Fruit fly (Drosophila melanogaster) whole organism, prepupa: Measurements from ENCODE around the gene Polr3I.

Experiments
- CG10669 ChIP-seq: fragments of 200-800 bp; sonication (Bioruptor generic); optimal IDR thresholded peaks from 3 replicates; lab custom pipeline; 2018; ENCODE audit warnings: missing biosample characterization, mild to moderate bottlenecking, missing genetic modification characterization, moderate library complexity
- CG3032 ChIP-seq: fragments of 200-800 bp; optimal IDR thresholded peaks from 2 replicates; lab custom pipeline; 2019; ENCODE audit warnings: missing biosample characterization, mild to moderate bottlenecking, missing genetic modification characterization, moderate library complexity
- CG6163 ChIP-seq: fragments of 200-800 bp; sonication (Bioruptor generic); IDR thresholded peaks from 3 replicates; pipeline ENCODE4 v1.3.6; 2022; ENCODE audit warnings: missing biosample characterization, missing genetic modification characterization
- Hr39 ChIP-seq: fragments of 200-800 bp; sonication (Bioruptor generic); optimal IDR thresholded peaks from 2 replicates; lab custom pipeline; 2016; ENCODE audit warnings: missing biosample characterization, missing genetic modification characterization
- Hr4 ChIP-seq: fragments of 200-800 bp; sonication (Bioruptor generic); optimal IDR thresholded peaks from 3 replicates; lab custom pipeline; 2016; ENCODE audit warnings: missing biosample characterization, missing genetic modification characterization
- Met ChIP-seq: fragments of 200-800 bp; sonication (Bioruptor generic); optimal IDR thresholded peaks from 3 replicates; lab custom pipeline; 2016; ENCODE audit warnings: missing biosample characterization, missing genetic modification characterization
- Sox102F ChIP-seq: fragments of 200-800 bp; sonication (Bioruptor generic); optimal IDR thresholded peaks from 2 replicates; lab custom pipeline; 2016; ENCODE audit warnings: missing biosample characterization, mild to moderate bottlenecking, missing genetic modification characterization
- net ChIP-seq: fragments of 200-800 bp; sonication (Bioruptor generic); optimal IDR thresholded peaks from 3 replicates; lab custom pipeline; 2016; ENCODE audit warnings: missing biosample characterization, missing genetic modification characterization
- spab ChIP-seq: fragments of 200-800 bp; sonication (Bioruptor generic); optimal IDR thresholded peaks from 2 replicates; lab custom pipeline; 2017; ENCODE audit warnings: missing biosample characterization, mild to moderate bottlenecking, missing genetic modification characterization, missing genetic modification reagents

DNA sequence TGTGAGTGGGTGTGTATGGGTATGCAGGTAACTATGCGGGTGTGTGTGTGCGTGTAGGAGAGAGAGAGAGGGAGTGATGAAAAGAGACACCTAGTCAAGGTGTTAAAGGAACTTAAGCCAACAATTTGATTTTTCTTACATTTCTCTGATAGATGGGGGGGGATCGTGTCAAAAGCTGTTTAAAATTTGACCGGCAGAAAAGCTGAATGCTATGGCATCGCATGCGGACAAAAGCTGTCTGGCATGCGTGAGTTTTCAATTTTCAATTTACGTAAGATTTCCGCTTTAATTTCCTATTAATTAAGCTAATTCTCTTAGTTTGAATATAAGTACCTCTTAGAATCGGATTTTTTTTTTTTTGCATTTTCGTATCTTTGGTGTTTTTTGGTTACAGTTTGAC, 44.5 kb upstream of the Polr3I start:
- TF ChIP-seq Sox102F (no peak), Hr39 (GFP tag; lab: Kevin White, UChicago) (no peak), spab (no peak), CG6163 (no peak), Hr4 (no peak), net (GFP tag; lab: Kevin White, UChicago) (no peak), CG3032 (no peak), Met (no peak), CG10669 (GFP tag; lab: Kevin White, UChicago) (no peak)
